Fruit fly (Drosophila melanogaster) whole organism, prepupa: ENCODE measurements around the gene tok.

ENCODE experiments used
- Blimp-1 ChIP-seq: fragments of 200-800 bp; sonication (Bioruptor generic); optimal IDR thresholded peaks from 3 replicates; lab custom pipeline; 2017; ENCODE audit warnings: missing biosample characterization, missing genetic modification characterization, mild to moderate bottlenecking, moderate library complexity, missing genetic modification reagents
- CG10669 ChIP-seq: fragments of 200-800 bp; sonication (Bioruptor generic); optimal IDR thresholded peaks from 3 replicates; lab custom pipeline; 2018; ENCODE audit warnings: missing biosample characterization, mild to moderate bottlenecking, missing genetic modification characterization, moderate library complexity
- CG11294 ChIP-seq: fragments of 200-800 bp; sonication (Bioruptor generic); IDR thresholded peaks from 2 replicates; pipeline ENCODE4 v1.3.6; 2022; ENCODE audit warnings: missing biosample characterization, missing genetic modification characterization
- CG11902 ChIP-seq: fragments of 200-800 bp; sonication (Bioruptor generic); optimal IDR thresholded peaks from 3 replicates; lab custom pipeline; 2016; ENCODE audit warnings: missing biosample characterization, missing genetic modification characterization
- CG15336 ChIP-seq: fragments of 200-800 bp; sonication (Bioruptor generic); IDR thresholded peaks from 2 replicates; pipeline ENCODE4 v1.3.6; 2022; ENCODE audit warnings: missing biosample characterization, missing genetic modification characterization
- CG16779 ChIP-seq: fragments of 200-800 bp; sonication (Bioruptor generic); optimal IDR thresholded peaks from 3 replicates; lab custom pipeline; 2017; ENCODE audit warnings: missing biosample characterization, mild to moderate bottlenecking, missing genetic modification characterization
- CG3032 ChIP-seq: fragments of 200-800 bp; optimal IDR thresholded peaks from 2 replicates; lab custom pipeline; 2019; ENCODE audit warnings: missing biosample characterization, mild to moderate bottlenecking, missing genetic modification characterization, moderate library complexity
- CG31627 ChIP-seq: fragments of 200-800 bp; sonication (Bioruptor generic); optimal IDR thresholded peaks from 3 replicates; lab custom pipeline; 2016; ENCODE audit warnings: missing biosample characterization, missing genetic modification characterization
- CG3919 ChIP-seq: fragments of 200-800 bp; sonication (Bioruptor generic); optimal IDR thresholded peaks from 3 replicates; lab custom pipeline; 2016; ENCODE audit warnings: missing biosample characterization, missing genetic modification characterization
- CG6163 ChIP-seq: fragments of 200-800 bp; sonication (Bioruptor generic); IDR thresholded peaks from 3 replicates; pipeline ENCODE4 v1.3.6; 2022; ENCODE audit warnings: missing biosample characterization, missing genetic modification characterization
- CG6792 ChIP-seq: fragments of 200-800 bp; sonication (Bioruptor generic); optimal IDR thresholded peaks from 3 replicates; lab custom pipeline; 2016; ENCODE audit warnings: missing biosample characterization, missing genetic modification characterization
- CG6854 ChIP-seq: fragments of 200-800 bp; sonication (Bioruptor generic); optimal IDR thresholded peaks from 2 replicates; lab custom pipeline; 2017; ENCODE audit warnings: missing biosample characterization, mild to moderate bottlenecking, missing genetic modification characterization
- CG8119 ChIP-seq: fragments of 200-800 bp; sonication (Bioruptor generic); IDR thresholded peaks from 3 replicates; pipeline ENCODE4 v1.3.6; 2022; ENCODE audit warnings: missing biosample characterization, missing genetic modification characterization
- CG8319 ChIP-seq: fragments of 200-800 bp; sonication (Bioruptor generic); optimal IDR thresholded peaks from 3 replicates; lab custom pipeline; 2016; ENCODE audit warnings: missing biosample characterization, missing genetic modification characterization
- CG8632 ChIP-seq: fragments of 200-800 bp; sonication (Bioruptor generic); optimal IDR thresholded peaks from 3 replicates; lab custom pipeline; 2016; ENCODE audit warnings: missing biosample characterization, missing genetic modification characterization
- CG9139 ChIP-seq: fragments of 200-800 bp; sonication (Bioruptor generic); optimal IDR thresholded peaks from 3 replicates; lab custom pipeline; 2017; ENCODE audit warnings: missing biosample characterization, mild to moderate bottlenecking, missing genetic modification characterization
- Eip75B ChIP-seq: fragments of 200-800 bp; sonication (Bioruptor generic); optimal IDR thresholded peaks from 3 replicates; lab custom pipeline; 2016; ENCODE audit warnings: missing biosample characterization, missing genetic modification characterization
- Eip78C ChIP-seq: fragments of 200-800 bp; sonication (Bioruptor generic); peaks from one replicate; lab custom pipeline; 2016; ENCODE audit warnings: missing biosample characterization, missing genetic modification characterization
- Ets21C ChIP-seq: fragments of 200-800 bp; sonication (Bioruptor generic); optimal IDR thresholded peaks from 3 replicates; lab custom pipeline; 2016; ENCODE audit warnings: missing biosample characterization, missing genetic modification characterization
- Gug ChIP-seq: fragments of 200-800 bp; sonication (Bioruptor generic); IDR thresholded peaks from 2 replicates; pipeline ENCODE4 v1.3.6; 2022; ENCODE audit warnings: missing biosample characterization, missing genetic modification characterization
- Hr38 ChIP-seq: sonication (Bioruptor generic); optimal IDR thresholded peaks from 2 replicates; lab custom pipeline; 2016; ENCODE audit warnings: missing biosample characterization, missing genetic modification characterization
- Hr39 ChIP-seq: fragments of 200-800 bp; sonication (Bioruptor generic); optimal IDR thresholded peaks from 2 replicates; lab custom pipeline; 2016; ENCODE audit warnings: missing biosample characterization, missing genetic modification characterization
- Smox ChIP-seq: fragments of 200-800 bp; sonication (Bioruptor generic); optimal IDR thresholded peaks from 3 replicates; lab custom pipeline; 2016; ENCODE audit warnings: missing biosample characterization, missing genetic modification characterization
- Sox102F ChIP-seq: fragments of 200-800 bp; sonication (Bioruptor generic); optimal IDR thresholded peaks from 2 replicates; lab custom pipeline; 2016; ENCODE audit warnings: missing biosample characterization, mild to moderate bottlenecking, missing genetic modification characterization
- Sox15 ChIP-seq: fragments of 200-800 bp; sonication (Bioruptor generic); optimal IDR thresholded peaks from 3 replicates; lab custom pipeline; 2016; ENCODE audit warnings: missing biosample characterization, missing genetic modification characterization
- achi ChIP-seq: fragments of 200-800 bp; sonication (Bioruptor generic); optimal IDR thresholded peaks from 3 replicates; lab custom pipeline; 2016; ENCODE audit warnings: missing biosample characterization, missing genetic modification characterization
- dsx ChIP-seq: fragments of 200-800 bp; optimal IDR thresholded peaks from 3 replicates; lab custom pipeline; 2019; ENCODE audit warnings: missing biosample characterization, mild to moderate bottlenecking, missing genetic modification characterization, moderate library complexity; ENCODE audit not compliant: poor library complexity, severe bottlenecking
- esn ChIP-seq: fragments of 200-800 bp; sonication (Bioruptor generic); optimal IDR thresholded peaks from 2 replicates; lab custom pipeline; 2016; ENCODE audit warnings: missing biosample characterization, mild to moderate bottlenecking, missing genetic modification characterization, moderate library complexity
- fd59A ChIP-seq: fragments of 200-800 bp; sonication (Bioruptor generic); optimal IDR thresholded peaks from 2 replicates; lab custom pipeline; 2017; ENCODE audit warnings: missing biosample characterization, mild to moderate bottlenecking, missing genetic modification characterization, missing genetic modification reagents
- fd85E ChIP-seq: fragments of 200-800 bp; sonication (Bioruptor generic); optimal IDR thresholded peaks from 3 replicates; lab custom pipeline; 2016; ENCODE audit warnings: missing biosample characterization, missing genetic modification characterization
- lz ChIP-seq: fragments of 200-800 bp; sonication (Bioruptor generic); optimal IDR thresholded peaks from 3 replicates; lab custom pipeline; 2016; ENCODE audit warnings: missing biosample characterization, missing genetic modification characterization
- net ChIP-seq: fragments of 200-800 bp; sonication (Bioruptor generic); optimal IDR thresholded peaks from 3 replicates; lab custom pipeline; 2016; ENCODE audit warnings: missing biosample characterization, missing genetic modification characterization
- pdm3 ChIP-seq: fragments of 200-800 bp; sonication (Bioruptor generic); optimal IDR thresholded peaks from 3 replicates; lab custom pipeline; 2016; ENCODE audit warnings: missing biosample characterization, missing genetic modification characterization
- spab ChIP-seq: fragments of 200-800 bp; sonication (Bioruptor generic); optimal IDR thresholded peaks from 2 replicates; lab custom pipeline; 2017; ENCODE audit warnings: missing biosample characterization, mild to moderate bottlenecking, missing genetic modification characterization, missing genetic modification reagents
- topi ChIP-seq: fragments of 200-800 bp; sonication (Bioruptor generic); optimal IDR thresholded peaks from 3 replicates; lab custom pipeline; 2016; ENCODE audit warnings: missing biosample characterization, missing genetic modification characterization
- vri ChIP-seq: fragments of 200-800 bp; sonication (Bioruptor generic); optimal IDR thresholded peaks from 3 replicates; lab custom pipeline; 2016; ENCODE audit warnings: missing biosample characterization, mild to moderate bottlenecking, missing genetic modification characterization

tok gene

DNA sequence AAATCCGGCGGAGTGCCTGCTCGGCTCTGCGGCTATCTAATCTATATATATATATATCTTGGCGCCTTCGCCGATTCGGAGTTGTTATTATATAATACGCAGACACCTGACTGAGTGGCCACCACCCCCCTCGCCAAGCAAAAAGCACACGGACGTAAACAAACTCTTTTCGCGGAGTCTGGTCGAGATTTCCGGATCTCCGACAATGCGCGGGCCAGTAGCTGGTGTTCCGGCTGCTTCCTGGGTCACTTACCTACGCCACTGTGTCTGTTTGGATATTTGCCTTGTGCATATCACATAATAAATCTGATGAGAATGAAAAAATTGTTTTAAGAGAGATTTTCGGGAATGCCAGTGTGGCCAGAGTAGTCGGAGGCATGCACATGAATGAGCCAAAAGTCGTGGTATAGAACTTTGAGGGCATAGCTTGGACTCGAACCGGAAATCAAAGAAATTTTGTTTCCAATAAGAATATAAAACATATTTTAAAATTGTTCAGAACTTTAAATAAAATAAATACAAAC, 67.6 kb downstream of the tok start, which contains the start of gene CG5805 (continued):
- TF ChIP-seq CG11294 (GFP tag; lab: Robert Waterston, UW) (no peak), CG6163 (peak; percentile 82), net (GFP tag; lab: Kevin White, UChicago) (peak; percentile 39), CG10669 (GFP tag; lab: Kevin White, UChicago) (peak; percentile 61), Blimp-1 (GFP tag; lab: Kevin White, UChicago) (peak; percentile 43), Eip75B (GFP tag; lab: Kevin White, UChicago) (peak; percentile 36), CG9139 (GFP tag; lab: Kevin White, UChicago) (no peak), Sox102F (GFP tag; lab: Kevin White, UChicago) (peak; percentile 31)

dm6 chr3R:24787734-24788133, 68.2 kb downstream of the tok start, which contains the start of gene Ets96B:
TSS of gene Ets96B (plus strand) at chr3R:24788054.
- TF ChIP-seq achi (GFP tag; lab: Kevin White, UChicago) = no peak
- no peak for TF ChIP-seq fd59A
- no peak for TF ChIP-seq CG11294 (GFP tag; lab: Robert Waterston, UW)
- no peak for TF ChIP-seq Gug (GFP tag; lab: Robert Waterston, UW)
- TF ChIP-seq lz = no peak
- TF ChIP-seq CG3032 (tag; lab: Kevin White, UChicago) = no peak
- no peak for TF ChIP-seq esn (GFP tag; lab: Kevin White, UChicago)
- no peak for TF ChIP-seq CG15336
- no peak for TF ChIP-seq CG10669 (GFP tag; lab: Kevin White, UChicago)
- TF ChIP-seq CG6163 = no peak
- no peak for TF ChIP-seq vri (GFP tag; lab: Kevin White, UChicago)
- no peak for TF ChIP-seq Eip78C (GFP tag; lab: Kevin White, UChicago)
- no peak for TF ChIP-seq Smox (GFP tag; lab: Kevin White, UChicago)
- TF ChIP-seq CG3919 = no peak
- no peak for TF ChIP-seq pdm3 (GFP tag; lab: Kevin White, UChicago)
- no peak for TF ChIP-seq Ets21C (GFP tag; lab: Kevin White, UChicago)
- TF ChIP-seq fd85E (GFP tag; lab: Kevin White, UChicago) = no peak
- no peak for TF ChIP-seq CG6792 (GFP tag; lab: Kevin White, UChicago)
- TF ChIP-seq topi (GFP tag; lab: Kevin White, UChicago) = no peak
- no peak for TF ChIP-seq CG6854

DNA sequence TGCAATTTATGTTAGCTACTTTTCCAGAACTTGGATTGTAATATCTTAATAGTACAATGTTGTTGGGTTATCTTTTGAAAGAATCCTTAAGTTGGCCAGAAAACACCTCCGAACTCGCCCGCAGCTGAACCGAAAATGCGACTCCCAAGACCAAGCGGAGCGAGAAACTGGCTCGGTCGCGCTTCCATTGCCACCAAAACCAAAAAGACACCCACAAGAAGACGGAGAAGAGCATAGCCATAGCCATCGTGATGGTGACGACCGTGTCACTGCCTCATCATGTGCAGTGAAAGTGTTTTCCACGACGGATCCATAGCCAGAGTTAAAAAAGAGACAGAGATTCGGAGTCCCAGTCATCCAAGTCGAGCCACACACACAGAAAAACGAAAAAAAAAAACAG, 70.5 kb downstream of the tok start, which contains the start of gene CG13634:
CG13634 (minus strand) TSS at position 101 of the 400 bp plus-strand sequence.
- TF ChIP-seq CG9139 (GFP tag; lab: Kevin White, UChicago) (no peak), Hr38 (no peak), CG3032 (tag; lab: Kevin White, UChicago) (no peak), dsx (GFP tag; lab: Kevin White, UChicago) (no peak), CG11294 (GFP tag; lab: Robert Waterston, UW) (no peak), CG16779 (no peak), Smox (GFP tag; lab: Kevin White, UChicago) (no peak), Sox15 (no peak), Hr39 (GFP tag; lab: Kevin White, UChicago) (no peak), CG8632 (GFP tag; lab: Kevin White, UChicago) (no peak), CG8319 (GFP tag; lab: Kevin White, UChicago) (no peak), CG31627 (GFP tag; lab: Kevin White, UChicago) (no peak), CG15336 (no peak), Blimp-1 (GFP tag; lab: Kevin White, UChicago) (no peak), CG6854 (no peak), CG11902 (GFP tag; lab: Kevin White, UChicago) (no peak), spab (GFP tag; lab: Kevin White, UChicago) (no peak)

- TF ChIP-seq CG31627 (GFP tag; lab: Kevin White, UChicago) (no peak), CG8119 (GFP tag; lab: Robert Waterston, UW) (peak; percentile 34; the same call in 2 of the 3 replicates)
Observed at dm6 chr3R:24798595-24798994, 79.1 kb downstream of the tok start.
